Fruit fly (Drosophila melanogaster) whole organism, embryonic: ENCODE data around the gene rost.

ENCODE experiments used
- CG11398 ChIP-seq: fragments of 200-800 bp; sonication (Bioruptor generic); optimal IDR thresholded peaks from 2 replicates; lab custom pipeline; 2016; ENCODE audit warnings: missing biosample characterization, missing genetic modification characterization
- CG16779 ChIP-seq: fragments of 200-800 bp; sonication (Bioruptor generic); IDR thresholded peaks from 2 replicates; pipeline ENCODE4 v1.3.6; 2022; ENCODE audit warnings: missing biosample characterization, missing genetic modification characterization
- CG16815 ChIP-seq: fragments of 200-800 bp; sonication (Bioruptor generic); optimal IDR thresholded peaks from 3 replicates; lab custom pipeline; 2017; ENCODE audit warnings: missing biosample characterization, mild to moderate bottlenecking, missing genetic modification characterization
- CG4854 ChIP-seq: fragments of 200-800 bp; sonication (Bioruptor generic); optimal IDR thresholded peaks from 2 replicates; lab custom pipeline; 2016; ENCODE audit warnings: missing biosample characterization, missing genetic modification characterization, inconsistent platforms
- corto ChIP-seq: fragments of 200-800 bp; sonication (Bioruptor generic); optimal IDR thresholded peaks from 2 replicates; lab custom pipeline; 2016; ENCODE audit warnings: missing biosample characterization, mild to moderate bottlenecking, missing genetic modification characterization, moderate library complexity
- gsb-n ChIP-seq: fragments of 200-800 bp; sonication (Bioruptor generic); optimal IDR thresholded peaks from 3 replicates; lab custom pipeline; 2018; ENCODE audit warnings: missing biosample characterization, mild to moderate bottlenecking, missing genetic modification characterization
- jing ChIP-seq: fragments of 200-800 bp; sonication (Bioruptor generic); optimal IDR thresholded peaks from 2 replicates; lab custom pipeline; 2018; ENCODE audit warnings: missing biosample characterization, mild to moderate bottlenecking, missing genetic modification characterization

DNA sequence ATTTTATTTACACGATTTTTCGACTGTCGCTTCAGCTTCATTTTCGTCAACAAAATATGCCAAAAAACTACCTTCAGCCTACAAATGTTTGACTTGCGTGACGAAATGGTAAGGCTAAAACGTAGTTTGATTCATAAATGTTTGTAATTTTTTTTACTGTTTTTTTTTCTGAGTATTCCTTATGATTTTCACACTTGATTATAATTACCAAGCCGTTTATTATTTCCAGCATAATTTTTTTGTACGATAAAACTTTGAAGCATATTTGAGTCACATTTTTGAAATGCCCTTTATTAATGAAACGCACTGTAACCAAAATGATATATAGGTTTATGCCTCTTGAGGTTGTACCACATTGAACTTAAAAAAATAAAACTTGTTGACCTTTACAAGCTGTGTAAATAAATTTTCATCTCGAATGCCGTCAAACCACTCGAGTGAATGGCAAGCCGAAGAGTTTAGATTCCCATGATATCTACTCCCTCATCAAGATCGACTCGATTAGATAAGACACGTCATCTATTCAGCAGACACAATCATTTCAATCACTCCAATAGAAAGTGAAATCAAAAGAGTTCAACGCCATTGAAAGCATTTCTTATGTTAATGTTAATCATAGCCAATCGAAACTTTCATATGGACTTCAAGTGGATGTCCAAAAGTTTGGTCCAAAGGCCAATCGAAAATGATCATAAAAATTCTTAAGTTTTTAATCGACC is 6.6 kb downstream of the rost start:
- TF ChIP-seq corto (GFP tag; lab: Kevin White, UChicago) (no peak), gsb-n (tag; lab: Kevin White, UChicago) (no peak), CG16815 (GFP tag; lab: Kevin White, UChicago) (no peak), jing (GFP tag; lab: Kevin White, UChicago) (no peak), CG4854 (GFP tag; lab: Kevin White, UChicago) (no peak), CG11398 (GFP tag; lab: Kevin White, UChicago) (no peak), CG16779 (GFP tag; lab: Robert Waterston, UW) (no peak)
